Fruit fly (Drosophila melanogaster) whole organism, embryonic: ENCODE data around the gene CG43645.
A peak's percentile ranks its signal among the peaks of the same experiment; 100 is the strongest.

Source experiments
- CG10431 ChIP-seq: fragments of 200-800 bp; sonication (Bioruptor generic); optimal IDR thresholded peaks from 3 replicates; lab custom pipeline; 2018; ENCODE audit warnings: missing biosample characterization, mild to moderate bottlenecking, missing genetic modification characterization
- CG11504 ChIP-seq: fragments of 200-800 bp; sonication (Bioruptor generic); optimal IDR thresholded peaks from 3 replicates; lab custom pipeline; 2019; ENCODE audit warnings: missing biosample characterization, mild to moderate bottlenecking, missing genetic modification characterization, moderate library complexity
- CG14710 ChIP-seq: fragments of 200-800 bp; sonication (Bioruptor generic); optimal IDR thresholded peaks from 3 replicates; lab custom pipeline; 2019; ENCODE audit warnings: missing biosample characterization, mild to moderate bottlenecking, missing genetic modification characterization, moderate library complexity
- CG1603 ChIP-seq: fragments of 200-800 bp; sonication (Bioruptor generic); optimal IDR thresholded peaks from 2 replicates; lab custom pipeline; 2019; ENCODE audit warnings: missing biosample characterization, mild to moderate bottlenecking, missing genetic modification characterization, moderate library complexity
- CG17385 ChIP-seq: fragments of 200-800 bp; sonication (Bioruptor generic); optimal IDR thresholded peaks from 3 replicates; lab custom pipeline; 2018; ENCODE audit warnings: missing biosample characterization, mild to moderate bottlenecking, missing genetic modification characterization
- CG18262 ChIP-seq: fragments of 200-800 bp; optimal IDR thresholded peaks from 3 replicates; lab custom pipeline; 2019; ENCODE audit warnings: missing biosample characterization, mild to moderate bottlenecking, missing genetic modification characterization, moderate library complexity
- CG2120 ChIP-seq: fragments of 200-800 bp; sonication (Bioruptor generic); optimal IDR thresholded peaks from 3 replicates; lab custom pipeline; 2016; ENCODE audit warnings: missing biosample characterization, missing genetic modification characterization
- CG30403 ChIP-seq: fragments of 200-800 bp; sonication (Bioruptor generic); optimal IDR thresholded peaks from 3 replicates; lab custom pipeline; 2016; ENCODE audit warnings: missing biosample characterization, missing genetic modification characterization
- CG34224 ChIP-seq: fragments of 200-800 bp; sonication (Bioruptor generic); IDR thresholded peaks from 3 replicates; pipeline ENCODE4 v1.3.6; 2022; ENCODE audit warnings: missing biosample characterization, missing genetic modification characterization; ENCODE audit not compliant: partially characterized antibody
- CG3995 ChIP-seq: fragments of 200-800 bp; sonication (Bioruptor generic); optimal IDR thresholded peaks from 3 replicates; lab custom pipeline; 2016; ENCODE audit warnings: missing biosample characterization, missing genetic modification characterization
- CG42726 ChIP-seq: fragments of 200-800 bp; sonication (Bioruptor generic); IDR thresholded peaks from 2 replicates; pipeline ENCODE4 v1.3.6; 2022; ENCODE audit warnings: missing biosample characterization, missing genetic modification characterization; ENCODE audit not compliant: partially characterized antibody
- CG7556 ChIP-seq: fragments of 200-800 bp; sonication (Bioruptor generic); optimal IDR thresholded peaks from 2 replicates; lab custom pipeline; 2017; ENCODE audit warnings: missing biosample characterization, mild to moderate bottlenecking, missing genetic modification characterization
- CG8281 ChIP-seq: fragments of 200-800 bp; sonication (Bioruptor generic); optimal IDR thresholded peaks from 2 replicates; lab custom pipeline; 2018; ENCODE audit warnings: missing biosample characterization, mild to moderate bottlenecking, missing genetic modification characterization, moderate library complexity
- CG8290 ChIP-seq, 3 experiments: fragments of 200-800 bp; sonication (Bioruptor generic); optimal IDR thresholded peaks; 2 replicates each; lab custom pipeline; 2016 to 2019; ENCODE audit warnings: missing biosample characterization in 3 of 3, missing genetic modification characterization in 3 of 3, mild to moderate bottlenecking in 2 of 3, moderate library complexity in 1 of 3
- CG8765 ChIP-seq: fragments of 200-800 bp; sonication (Bioruptor generic); IDR thresholded peaks from 2 replicates; pipeline ENCODE4 v1.3.6; 2022; ENCODE audit warnings: missing biosample characterization, missing genetic modification characterization
- CG8924 ChIP-seq: fragments of 200-800 bp; optimal IDR thresholded peaks from 3 replicates; lab custom pipeline; 2019; ENCODE audit warnings: missing biosample characterization, mild to moderate bottlenecking, missing genetic modification characterization, moderate library complexity
- Chrac-16 ChIP-seq: fragments of 200-800 bp; sonication (Bioruptor generic); optimal IDR thresholded peaks from 3 replicates; lab custom pipeline; 2016; ENCODE audit warnings: missing biosample characterization, missing genetic modification characterization
- D19B ChIP-seq: fragments of 200-800 bp; sonication (Bioruptor generic); optimal IDR thresholded peaks from 2 replicates; lab custom pipeline; 2017; ENCODE audit warnings: missing biosample characterization, mild to moderate bottlenecking, missing genetic modification characterization
- Deaf1 ChIP-seq: fragments of 200-800 bp; optimal IDR thresholded peaks from 3 replicates; lab custom pipeline; 2019; ENCODE audit warnings: missing biosample characterization, mild to moderate bottlenecking, missing genetic modification characterization, moderate library complexity
- ERR ChIP-seq: fragments of 200-800 bp; sonication (Bioruptor generic); optimal IDR thresholded peaks from 2 replicates; lab custom pipeline; 2016; ENCODE audit warnings: missing biosample characterization, missing genetic modification characterization
- Hr78 ChIP-seq, 2 experiments: fragments of 200-800 bp in 1 of 2; fragments of >200 bp in 1 of 2; sonication (Bioruptor generic) in 1 of 2; optimal IDR thresholded peaks; 2 replicates each; lab custom pipeline; 2017 to 2019; ENCODE audit warnings: missing biosample characterization in 2 of 2, missing genetic modification characterization in 2 of 2, mild to moderate bottlenecking in 1 of 2, moderate library complexity in 1 of 2
- MTF-1 ChIP-seq: fragments of 200-800 bp; sonication (Bioruptor generic); optimal IDR thresholded peaks from 2 replicates; lab custom pipeline; 2018; ENCODE audit warnings: missing biosample characterization, mild to moderate bottlenecking, missing genetic modification characterization, borderline replicate concordance
- Mrtf ChIP-seq: fragments of 200-800 bp; sonication (Bioruptor generic); IDR thresholded peaks from 3 replicates; pipeline ENCODE4 v1.3.6; 2022; ENCODE audit warnings: missing biosample characterization, missing genetic modification characterization
- PHDP ChIP-seq: fragments of 200-800 bp; sonication (Bioruptor generic); optimal IDR thresholded peaks from 3 replicates; lab custom pipeline; 2018; ENCODE audit warnings: missing biosample characterization, mild to moderate bottlenecking, missing genetic modification characterization, moderate library complexity
- Scr ChIP-seq: fragments of 200-800 bp; sonication (Bioruptor generic); IDR thresholded peaks from 2 replicates; pipeline ENCODE4 v1.3.6; 2022; ENCODE audit warnings: missing biosample characterization, missing genetic modification characterization; ENCODE audit not compliant: partially characterized antibody
- Six4 ChIP-seq: fragments of 200-800 bp; sonication (Bioruptor generic); optimal IDR thresholded peaks from 2 replicates; lab custom pipeline; 2016; ENCODE audit warnings: missing biosample characterization, missing genetic modification characterization
- Taf1 ChIP-seq: fragments of 200-800 bp; sonication (Bioruptor generic); IDR thresholded peaks from 2 replicates; pipeline ENCODE4 v1.3.6; 2022; ENCODE audit warnings: missing biosample characterization, missing genetic modification characterization
- bab2 ChIP-seq: fragments of 200-800 bp; sonication (Bioruptor generic); optimal IDR thresholded peaks from 2 replicates; lab custom pipeline; 2016; ENCODE audit warnings: missing biosample characterization, missing genetic modification characterization
- cg ChIP-seq: fragments of 200-800 bp; sonication (Bioruptor generic); optimal IDR thresholded peaks from 3 replicates; lab custom pipeline; 2019; ENCODE audit warnings: missing biosample characterization, mild to moderate bottlenecking, missing genetic modification characterization, moderate library complexity
- chn ChIP-seq: fragments of 200-800 bp; sonication (Bioruptor generic); optimal IDR thresholded peaks from 2 replicates; lab custom pipeline; 2016; ENCODE audit warnings: missing biosample characterization, missing genetic modification characterization
- corto ChIP-seq: fragments of 200-800 bp; sonication (Bioruptor generic); optimal IDR thresholded peaks from 2 replicates; lab custom pipeline; 2016; ENCODE audit warnings: missing biosample characterization, mild to moderate bottlenecking, missing genetic modification characterization, moderate library complexity
- crc ChIP-seq: fragments of 200-800 bp; sonication (Bioruptor generic); optimal IDR thresholded peaks from 2 replicates; lab custom pipeline; 2016; ENCODE audit warnings: missing biosample characterization, missing genetic modification characterization
- da ChIP-seq: fragments of 200-800 bp; sonication (Bioruptor generic); optimal IDR thresholded peaks from 2 replicates; lab custom pipeline; 2016; ENCODE audit warnings: missing biosample characterization, missing genetic modification characterization
- dimm ChIP-seq: fragments of 200-800 bp; sonication (Bioruptor generic); IDR thresholded peaks from 2 replicates; pipeline ENCODE4 v1.3.6; 2022; ENCODE audit warnings: missing biosample characterization, missing genetic modification characterization
- emc ChIP-seq: fragments of 200-800 bp; sonication (Bioruptor generic); optimal IDR thresholded peaks from 2 replicates; lab custom pipeline; 2016; ENCODE audit warnings: missing biosample characterization, missing genetic modification characterization
- gcm ChIP-seq: fragments of 200-800 bp; sonication (Bioruptor generic); optimal IDR thresholded peaks from 2 replicates; lab custom pipeline; 2019; ENCODE audit warnings: missing biosample characterization, mild to moderate bottlenecking, missing genetic modification characterization, moderate library complexity
- grn ChIP-seq: fragments of 200-800 bp; sonication (Bioruptor generic); optimal IDR thresholded peaks from 3 replicates; lab custom pipeline; 2017; ENCODE audit warnings: missing biosample characterization, missing genetic modification characterization
- jumu ChIP-seq: fragments of 200-800 bp; sonication (Bioruptor generic); optimal IDR thresholded peaks from 3 replicates; lab custom pipeline; 2016; ENCODE audit warnings: missing biosample characterization, missing genetic modification characterization
- lola ChIP-seq, 3 experiments: fragments of >200 bp in 2 of 3; fragments of 200-800 bp in 1 of 3; sonication (Bioruptor generic) in 1 of 3; optimal IDR thresholded peaks; 2 replicates each; lab custom pipeline; 2017 to 2019; ENCODE audit warnings: missing biosample characterization in 3 of 3, missing genetic modification characterization in 3 of 3, mild to moderate bottlenecking in 1 of 3, moderate library complexity in 1 of 3
- nerfin-1 ChIP-seq: fragments of 200-800 bp; sonication (Bioruptor generic); optimal IDR thresholded peaks from 3 replicates; lab custom pipeline; 2019; ENCODE audit warnings: missing biosample characterization, mild to moderate bottlenecking, missing genetic modification characterization, moderate library complexity
- prd ChIP-seq, 3 experiments: fragments of >200 bp in 2 of 3; fragments of 200-800 bp in 1 of 3; sonication (Bioruptor generic) in 1 of 3; optimal IDR thresholded peaks in 2 of 3; IDR thresholded peaks in 1 of 3; 2 replicates in 2 of 3; 3 replicates in 1 of 3; pipeline versions ENCODE4 v1.3.6 to Lab custom; 2017 to 2022; ENCODE audit warnings: missing biosample characterization in 1 of 3, missing genetic modification characterization in 1 of 3
- ranshi ChIP-seq: fragments of 200-800 bp; sonication (Bioruptor generic); IDR thresholded peaks from 2 replicates; pipeline ENCODE4 v1.3.6; 2022; ENCODE audit warnings: missing biosample characterization, missing genetic modification characterization
- rib ChIP-seq: fragments of 200-800 bp; sonication (Bioruptor generic); IDR thresholded peaks from 2 replicates; pipeline ENCODE4 v1.3.6; 2022; ENCODE audit warnings: missing biosample characterization, missing genetic modification characterization
- row ChIP-seq: fragments of 200-800 bp; sonication (Bioruptor generic); IDR thresholded peaks from 3 replicates; pipeline ENCODE4 v1.3.6; 2022; ENCODE audit warnings: missing biosample characterization, missing genetic modification characterization
- sob ChIP-seq: fragments of 200-800 bp; sonication (Bioruptor generic); IDR thresholded peaks from 2 replicates; pipeline ENCODE4 v1.3.6; 2022; ENCODE audit warnings: missing biosample characterization, missing genetic modification characterization
- tgo ChIP-seq: fragments of 200-800 bp; sonication (Bioruptor generic); IDR thresholded peaks from 3 replicates; pipeline ENCODE4 v1.3.6; 2022; ENCODE audit warnings: missing biosample characterization, missing genetic modification characterization
- unc-4 ChIP-seq: fragments of 200-800 bp; sonication (Bioruptor generic); IDR thresholded peaks from 2 replicates; pipeline ENCODE4 v1.3.6; 2022; ENCODE audit warnings: missing biosample characterization, missing genetic modification characterization; ENCODE audit not compliant: partially characterized antibody
- vfl ChIP-seq: fragments of 200-800 bp; sonication (Bioruptor generic); optimal IDR thresholded peaks from 2 replicates; lab custom pipeline; 2016; ENCODE audit warnings: missing biosample characterization, missing genetic modification characterization
- wor ChIP-seq: fragments of 200-800 bp; sonication (Bioruptor generic); IDR thresholded peaks from 2 replicates; pipeline ENCODE4 v1.3.6; 2022; ENCODE audit warnings: missing biosample characterization, missing genetic modification characterization
- zen ChIP-seq: fragments of 200-800 bp; sonication (Bioruptor generic); optimal IDR thresholded peaks from 3 replicates; lab custom pipeline; 2018; ENCODE audit warnings: missing biosample characterization, mild to moderate bottlenecking, missing genetic modification characterization, moderate library complexity

Gene CG43645

dm6 chr2L:17497108-17497507, 11.6 kb downstream of the CG43645 start, which contains the start of gene qua:
TSS of gene qua (minus strand) at chr2L:17497208.
- no peak for TF ChIP-seq dimm (GFP tag; lab: Robert Waterston, UW)
- no peak for TF ChIP-seq crc (GFP tag; lab: Kevin White, UChicago)
- no peak for TF ChIP-seq unc-4 (GFP tag; lab: Robert Waterston, UW)
- TF ChIP-seq gcm (GFP tag; lab: Kevin White, UChicago) = no peak
- no peak for TF ChIP-seq emc
- TF ChIP-seq rib (GFP tag; lab: Robert Waterston, UW) = no peak
- TF ChIP-seq CG2120 (GFP tag; lab: Kevin White, UChicago) = no peak
- no peak for TF ChIP-seq Mrtf
- TF ChIP-seq CG11504 = no peak
- TF ChIP-seq CG8281 (tag; lab: Kevin White, UChicago) = no peak
- TF ChIP-seq Chrac-16 (GFP tag; lab: Kevin White, UChicago) = no peak
- TF ChIP-seq CG30403 (GFP tag; lab: Kevin White, UChicago) = no peak
- TF ChIP-seq zen (tag; lab: Kevin White, UChicago) = peak; percentile 10
- peak; percentile 31 for TF ChIP-seq CG10431 (GFP tag; lab: Kevin White, UChicago)
- TF ChIP-seq D19B (GFP tag; lab: Kevin White, UChicago) = peak; percentile 33
- TF ChIP-seq row = 0 out of 3 replicates have a peak, but pooled peaks have one; percentile 20
- no peak for TF ChIP-seq wor (GFP tag; lab: Robert Waterston, UW)
- TF ChIP-seq CG8290 (GFP tag; optimal IDR thresholded peaks at IDR 0.05; lab: Kevin White, UChicago) = no peak
- no peak for TF ChIP-seq CG8290 (tag; optimal IDR thresholded peaks at IDR 0.05; lab: Kevin White, UChicago)
- TF ChIP-seq CG1603 (tag; lab: Kevin White, UChicago) = peak; percentile 5
- no peak for TF ChIP-seq nerfin-1
- TF ChIP-seq Taf1 (GFP tag; lab: Robert Waterston, UW) = no peak
- no peak for TF ChIP-seq CG17385 (GFP tag; lab: Kevin White, UChicago)
- no peak for TF ChIP-seq CG8765 (GFP tag; lab: Robert Waterston, UW)
- TF ChIP-seq CG18262 = peak; percentile 30
- TF ChIP-seq da (GFP tag; lab: Kevin White, UChicago) = no peak
- TF ChIP-seq Six4 (GFP tag; lab: Kevin White, UChicago) = no peak
- TF ChIP-seq CG34224 (GFP tag; lab: Robert Waterston, UW) = no peak
- TF ChIP-seq bab2 (GFP tag; lab: Kevin White, UChicago) = no peak
- TF ChIP-seq CG8924 (tag; lab: Kevin White, UChicago) = no peak
- TF ChIP-seq vfl (GFP tag; lab: Kevin White, UChicago) = no peak
- no peak for TF ChIP-seq MTF-1 (GFP tag; lab: Kevin White, UChicago)
- TF ChIP-seq ranshi (GFP tag; lab: Robert Waterston, UW) = no peak
- no peak for TF ChIP-seq prd (optimal IDR thresholded peaks at IDR 0.05; lab: Kevin White, UChicago)
- peak; percentile 4; the same call in 1 of the 3 replicates for TF ChIP-seq prd (GFP tag; IDR thresholded peaks at IDR 0.05; lab: Robert Waterston, UW)
- TF ChIP-seq sob (GFP tag; lab: Robert Waterston, UW) = no peak
- TF ChIP-seq tgo (GFP tag; lab: Robert Waterston, UW) = no peak
- TF ChIP-seq PHDP (tag; lab: Kevin White, UChicago) = no peak
- TF ChIP-seq cg (GFP tag; lab: Kevin White, UChicago) = peak; percentile 43
- no peak for TF ChIP-seq CG3995 (GFP tag; lab: Kevin White, UChicago)
- TF ChIP-seq Deaf1 (tag; lab: Kevin White, UChicago) = no peak
- no peak for TF ChIP-seq grn
- TF ChIP-seq chn (GFP tag; lab: Kevin White, UChicago) = no peak
- no peak for TF ChIP-seq corto (GFP tag; lab: Kevin White, UChicago)
- no peak for TF ChIP-seq CG7556
- TF ChIP-seq Scr (GFP tag; lab: Robert Waterston, UW) = no peak
- no peak for TF ChIP-seq CG42726 (GFP tag; lab: Robert Waterston, UW)
- peak in 1 of 2 experiments; percentile 74 for TF ChIP-seq Hr78 (GFP tag; optimal IDR thresholded peaks at IDR 0.05; lab: Kevin White, UChicago)
- TF ChIP-seq jumu = no peak
- TF ChIP-seq ERR = no peak
- TF ChIP-seq CG14710 (tag; lab: Kevin White, UChicago) = peak; percentile 3
- TF ChIP-seq lola (GFP tag; optimal IDR thresholded peaks at IDR 0.05; lab: Kevin White, UChicago) = no peak
